Worm (Caenorhabditis elegans): ENCODE measurements around the gene C30B5.17.

DNA sequence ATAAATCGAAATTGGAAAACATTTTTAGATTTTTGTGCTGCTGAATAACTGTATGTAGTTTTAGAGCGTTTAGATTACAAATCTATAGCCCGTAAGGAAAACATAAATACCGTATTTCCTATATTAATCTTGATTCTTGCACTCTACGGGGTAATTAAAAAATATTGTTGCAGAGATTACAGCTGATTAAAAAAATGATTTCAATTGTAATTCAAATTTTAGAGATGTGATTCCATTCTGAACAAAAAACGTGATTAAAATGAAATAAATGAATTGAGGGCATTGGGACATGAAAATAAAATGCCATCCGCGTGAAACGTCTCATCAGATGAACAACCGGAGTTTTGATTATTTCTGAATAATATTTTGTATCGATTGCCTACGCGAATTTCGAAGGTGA lies 10.3 kb downstream of the C30B5.17 start, which contains the start of gene cpb-2:
- TF ChIP-seq ref-1 (GFP tag; conservative IDR thresholded peaks at IDR 0.05): no peak
- TF ChIP-seq flt-1 (GFP tag; IDR thresholded peaks at IDR 0.05): no peak
- TF ChIP-seq tab-1 (GFP tag; IDR thresholded peaks at IDR 0.05): no peak
- no peak for TF ChIP-seq cog-1 (tag; optimal IDR thresholded peaks at IDR 0.05)
